Fruit fly (Drosophila melanogaster): ENCODE measurements around the gene Mco1.
A peak's percentile ranks its signal among the peaks of the same experiment; 100 is the strongest.

Mco1 gene

DNA sequence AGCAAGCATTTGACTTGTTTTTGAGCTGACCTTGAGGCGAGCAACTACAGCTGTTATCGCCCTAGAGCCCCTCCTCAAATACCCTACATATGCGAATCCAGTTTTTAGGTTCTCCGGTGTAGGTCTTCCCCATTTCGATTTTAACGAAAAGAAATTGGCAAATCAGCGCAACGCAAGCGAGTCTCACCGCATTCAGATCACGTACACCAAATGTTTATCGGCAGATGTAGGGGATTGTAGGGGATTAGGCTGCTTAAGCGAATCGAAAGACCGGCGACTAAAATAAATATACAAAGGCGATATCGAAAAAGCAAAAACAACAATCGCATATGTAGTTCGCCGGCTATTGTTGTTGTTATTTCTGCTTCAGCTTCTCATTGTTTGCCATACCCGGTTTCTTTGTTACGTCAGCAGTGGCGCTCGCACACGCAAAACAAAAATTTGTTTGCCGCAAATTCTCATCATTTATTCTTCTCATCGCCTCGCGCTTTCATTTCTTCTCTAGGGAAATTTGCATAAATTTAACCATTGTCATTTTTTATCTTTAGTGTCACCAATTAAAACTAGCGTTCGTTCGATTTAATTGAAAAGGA lies 28.3 kb upstream of the Mco1 start (continued):
- peak; percentile 94 for TF ChIP-seq esn (GFP tag; optimal IDR thresholded peaks at IDR 0.05)
- TF ChIP-seq CG9139 (GFP tag; optimal IDR thresholded peaks at IDR 0.05): peak; percentile 81
- peak; percentile 97 for TF ChIP-seq Eip75B (GFP tag; optimal IDR thresholded peaks at IDR 0.05)
- peak; percentile 92 for TF ChIP-seq CG6792 (GFP tag; optimal IDR thresholded peaks at IDR 0.05)
- TF ChIP-seq CG11902 (GFP tag; optimal IDR thresholded peaks at IDR 0.05): peak; percentile 94
- peak; percentile 87 for TF ChIP-seq CG8632 (GFP tag; optimal IDR thresholded peaks at IDR 0.05)
- TF ChIP-seq cyc (GFP tag; optimal IDR thresholded peaks at IDR 0.05): peak; percentile 95
- peak; percentile 64 for TF ChIP-seq dac (GFP tag; optimal IDR thresholded peaks at IDR 0.05)
- peak; percentile 88 for TF ChIP-seq Ets21C (GFP tag; optimal IDR thresholded peaks at IDR 0.05)
- peak; percentile 89 for TF ChIP-seq fd59A (GFP tag; optimal IDR thresholded peaks at IDR 0.05)
- TF ChIP-seq CG3032 (tag; optimal IDR thresholded peaks at IDR 0.05): peak; percentile 90
- peak; percentile 91 for TF ChIP-seq spab (GFP tag; optimal IDR thresholded peaks at IDR 0.05)
- peak; percentile 78 for TF ChIP-seq CG8319 (GFP tag; optimal IDR thresholded peaks at IDR 0.05)
- peak; percentile 89 for TF ChIP-seq fkh (GFP tag; optimal IDR thresholded peaks at IDR 0.05)
- peak; percentile 95 for TF ChIP-seq CG10669 (GFP tag; optimal IDR thresholded peaks at IDR 0.05)
- peak; percentile 86 to 92 for TF ChIP-seq ss (GFP tag; optimal IDR thresholded peaks at IDR 0.05)
- no peak for TF ChIP-seq Hr38 (GFP tag; optimal IDR thresholded peaks at IDR 0.05)
- peak; percentile 78 for TF ChIP-seq CG15336 (GFP tag; IDR thresholded peaks at IDR 0.05)
- TF ChIP-seq CG31627 (GFP tag; optimal IDR thresholded peaks at IDR 0.05): peak; percentile 94
- peak; percentile 83 to 93 for TF ChIP-seq salr (GFP tag; optimal IDR thresholded peaks at IDR 0.05)
- peak; percentile 94 for TF ChIP-seq topi (GFP tag; optimal IDR thresholded peaks at IDR 0.05)
- TF ChIP-seq CG1621 (tag; optimal IDR thresholded peaks at IDR 0.05): peak; percentile 95
- peak; percentile 75 for TF ChIP-seq Blimp-1 (GFP tag; optimal IDR thresholded peaks at IDR 0.05)
- TF ChIP-seq CG7368 (GFP tag; optimal IDR thresholded peaks at IDR 0.05): peak; percentile 96
- peak; percentile 93 for TF ChIP-seq net (GFP tag; optimal IDR thresholded peaks at IDR 0.05)
- peak; percentile 98 for TF ChIP-seq vri (GFP tag; optimal IDR thresholded peaks at IDR 0.05)
- TF ChIP-seq fd85E (GFP tag; optimal IDR thresholded peaks at IDR 0.05): peak; percentile 86
- TF ChIP-seq CG6276 (GFP tag; optimal IDR thresholded peaks at IDR 0.05): peak; percentile 67

- TF ChIP-seq fkh (GFP tag; optimal IDR thresholded peaks at IDR 0.05) (peak; percentile 8), vri (GFP tag; optimal IDR thresholded peaks at IDR 0.05) (peak; percentile 31), lz (GFP tag; optimal IDR thresholded peaks at IDR 0.05) (no peak), CG7368 (GFP tag; optimal IDR thresholded peaks at IDR 0.05) (no peak), Met (GFP tag; optimal IDR thresholded peaks at IDR 0.05) (no peak), Hr39 (GFP tag; optimal IDR thresholded peaks at IDR 0.05) (no peak)
Measured at dm6 chr2L:9388924-9389765, 27.2 kb upstream of the Mco1 start.

DNA sequence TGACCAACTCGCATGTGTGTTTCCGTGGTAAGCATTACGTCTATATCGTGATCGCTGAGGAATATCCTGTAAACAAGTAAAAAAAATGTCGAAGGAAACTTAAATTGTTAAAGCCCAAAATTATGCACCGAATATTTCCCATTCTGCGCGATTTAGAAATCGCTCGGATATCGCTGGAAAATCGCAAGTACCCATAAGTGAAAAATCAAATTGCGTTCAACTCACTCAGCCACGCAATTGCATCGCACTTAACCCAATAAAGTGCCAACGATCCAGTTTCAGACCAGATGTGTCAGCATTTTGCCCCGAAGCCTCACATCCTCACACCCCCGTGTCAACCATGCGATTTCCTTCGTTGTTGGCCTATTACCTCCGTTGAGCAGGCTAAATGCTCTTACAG lies 20.0 kb upstream of the Mco1 start:
- TF ChIP-seq salr (GFP tag; optimal IDR thresholded peaks at IDR 0.05) (no peak), CG3919 (GFP tag; optimal IDR thresholded peaks at IDR 0.05) (no peak), CG16779 (tag; optimal IDR thresholded peaks at IDR 0.05) (no peak), CG8119 (GFP tag; IDR thresholded peaks at IDR 0.05) (no peak), Eip75B (GFP tag; optimal IDR thresholded peaks at IDR 0.05) (no peak)

DNA sequence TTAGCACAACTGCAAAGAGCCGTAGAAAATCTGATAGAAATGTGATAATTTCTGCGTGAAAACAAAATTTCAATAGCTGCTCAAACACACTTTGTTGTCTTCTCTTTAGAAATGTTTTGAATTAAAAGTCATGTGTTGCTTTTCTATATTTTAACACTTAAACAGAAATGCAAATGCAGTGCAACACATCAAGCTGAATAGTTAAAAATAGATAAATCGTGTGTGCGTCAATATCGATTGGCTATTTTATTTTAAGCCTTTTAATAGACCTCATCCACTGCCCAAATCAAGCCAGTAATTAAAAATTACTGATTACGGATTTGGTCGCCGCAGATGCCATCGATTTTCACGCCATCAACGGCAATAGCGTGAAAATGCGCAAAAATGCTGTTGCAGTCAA lies 18.5 kb upstream of the Mco1 start, which contains the start of gene CG4438:
CG4438 (minus strand) TSS at position 101 of the 400 bp plus-strand sequence.
- TF ChIP-seq Met (GFP tag; optimal IDR thresholded peaks at IDR 0.05): no peak
- no peak for TF ChIP-seq CG6792 (GFP tag; optimal IDR thresholded peaks at IDR 0.05)
- TF ChIP-seq CG16779 (tag; optimal IDR thresholded peaks at IDR 0.05): no peak
- no peak for TF ChIP-seq dsx (GFP tag; optimal IDR thresholded peaks at IDR 0.05; ENCODE audit: poor library complexity, severe bottlenecking)
- no peak for TF ChIP-seq ss (GFP tag; optimal IDR thresholded peaks at IDR 0.05)
